Worm (Caenorhabditis elegans) whole organism, L1 larva: ENCODE measurements around the gene cpr-9.
"Not testable (repeated sequence)": the region's sequence is repeated elsewhere in the genome, so short reads cannot be mapped to it uniquely, and the experiment has no call there.

Experiments
- C16A3.4 ChIP-seq: fragments of 150-350 bp; optimal IDR thresholded peaks from 2 replicates; lab custom pipeline; 2014; ENCODE audit warnings: missing biosample characterization, missing genetic modification characterization
- fos-1 ChIP-seq: fragments of 150-350 bp; optimal IDR thresholded peaks from 2 replicates; lab custom pipeline; 2014; ENCODE audit warnings: missing biosample characterization, missing genetic modification characterization
- irx-1 ChIP-seq: sonication (generic microtip); optimal IDR thresholded peaks from 2 replicates; lab custom pipeline; 2016; ENCODE audit warnings: missing genetic modification characterization, missing compliant biosample characterization
- mdl-1 ChIP-seq, 2 experiments: fragments of 150-350 bp; optimal IDR thresholded peaks; 2 replicates each; lab custom pipeline; 2014 to 2017; ENCODE audit warnings: missing biosample characterization in 2 of 2, missing genetic modification characterization in 2 of 2, inconsistent platforms in 1 of 2
- nhr-11 ChIP-seq: fragments of 150-350 bp; optimal IDR thresholded peaks from 2 replicates; lab custom pipeline; 2014; ENCODE audit warnings: missing biosample characterization, missing genetic modification characterization
- nhr-12 ChIP-seq: sonication (generic microtip); optimal IDR thresholded peaks from 2 replicates; lab custom pipeline; 2017; ENCODE audit warnings: missing biosample characterization, missing genetic modification characterization
- pag-3 ChIP-seq: sonication (generic microtip); optimal IDR thresholded peaks from 2 replicates; lab custom pipeline; 2017; ENCODE audit warnings: missing genetic modification characterization, mild to moderate bottlenecking, missing compliant biosample characterization, antibody characterized with exemption, borderline replicate concordance; ENCODE audit not compliant: insufficient read depth
- pqm-1 ChIP-seq: sonication (generic microtip); optimal IDR thresholded peaks from 3 replicates; lab custom pipeline; 2017; ENCODE audit warnings: missing biosample characterization, missing genetic modification characterization
- skn-1 ChIP-seq: fragments of 150-350 bp; optimal IDR thresholded peaks from 2 replicates; lab custom pipeline; 2014; ENCODE audit warnings: missing biosample characterization, missing genetic modification characterization
- swsn-7 ChIP-seq: sonication (generic microtip); optimal IDR thresholded peaks from 2 replicates; lab custom pipeline; 2016; ENCODE audit warnings: missing genetic modification characterization, missing compliant biosample characterization
- unc-62 ChIP-seq: fragments of 150-350 bp; optimal IDR thresholded peaks from 2 replicates; lab custom pipeline; 2014; ENCODE audit warnings: missing biosample characterization, missing genetic modification reagents, missing genetic modification characterization
- unc-86 ChIP-seq: sonication (generic microtip); optimal IDR thresholded peaks from 2 replicates; lab custom pipeline; 2016; ENCODE audit warnings: missing genetic modification characterization, missing compliant biosample characterization
- vab-15 ChIP-seq: sonication (generic microtip); optimal IDR thresholded peaks from 2 replicates; lab custom pipeline; 2017; ENCODE audit warnings: missing genotype, mild to moderate bottlenecking, missing genetic modification characterization, missing compliant biosample characterization

- not testable (repeated sequence) for TF ChIP-seq skn-1 (tag; lab: Kevin White, UChicago); irx-1 (tag; lab: Kevin White, UChicago); C16A3.4 (tag; lab: Kevin White, UChicago); nhr-12; unc-62 (GFP tag; lab: Kevin White, UChicago); swsn-7 (tag; lab: Kevin White, UChicago); unc-86 (tag; lab: Kevin White, UChicago); pag-3 (tag; lab: Kevin White, UChicago); pqm-1 (tag; lab: Kevin White, UChicago); nhr-11 (tag; lab: Kevin White, UChicago); fos-1; vab-15; mdl-1 (tag; optimal IDR thresholded peaks at IDR 0.05; lab: Kevin White, UChicago)
Measured at ce11 chrV:12020026-12020425, 17.2 kb downstream of the cpr-9 start, which contains the start of gene F10C2.3.
